Fruit fly (Drosophila melanogaster): ENCODE measurements around the gene Fum2.
A peak's percentile ranks its signal among the peaks of the same experiment; 100 is the strongest.

- TF ChIP-seq usp (GFP tag; optimal IDR thresholded peaks at IDR 0.05) (no peak), EcR (GFP tag; optimal IDR thresholded peaks at IDR 0.05) (peak in 1 of 2 experiments; percentile 9), psq (optimal IDR thresholded peaks at IDR 0.05) (no peak), Dll (optimal IDR thresholded peaks at IDR 0.05) (no peak), CG8478 (optimal IDR thresholded peaks at IDR 0.05) (no peak)
Measured at dm6 chrX:6705890-6706289, 24.3 kb downstream of the Fum2 start.

Measured in whole organism.